Fruit fly (Drosophila melanogaster) whole organism, embryonic: ENCODE data around the gene Tfb5.

Experiments used
- ATbp ChIP-seq: fragments of 200-800 bp; sonication (Bioruptor generic); optimal IDR thresholded peaks from 2 replicates; lab custom pipeline; 2017; ENCODE audit warnings: missing biosample characterization, mild to moderate bottlenecking, missing genetic modification characterization, missing genetic modification reagents
- CG10209 ChIP-seq: fragments of 200-800 bp; sonication (Bioruptor generic); optimal IDR thresholded peaks from 3 replicates; lab custom pipeline; 2017; ENCODE audit warnings: missing biosample characterization, mild to moderate bottlenecking, missing genetic modification characterization, missing genetic modification reagents
- CG12299 ChIP-seq: fragments of 200-800 bp; sonication (Bioruptor generic); optimal IDR thresholded peaks from 2 replicates; lab custom pipeline; 2018; ENCODE audit warnings: missing biosample characterization, mild to moderate bottlenecking, missing genetic modification characterization
- CG12659 ChIP-seq: fragments of 200-800 bp; sonication (Bioruptor generic); optimal IDR thresholded peaks from 3 replicates; lab custom pipeline; 2017; ENCODE audit warnings: mild to moderate bottlenecking, missing biosample characterization, missing genetic modification reagents, missing genetic modification characterization
- CG14441 ChIP-seq: fragments of 200-800 bp; sonication (Bioruptor generic); IDR thresholded peaks from 2 replicates; pipeline ENCODE4 v1.3.6; 2022; ENCODE audit warnings: missing biosample characterization, missing genetic modification characterization
- CG15011 ChIP-seq: fragments of 200-800 bp; sonication (Bioruptor generic); optimal IDR thresholded peaks from 3 replicates; lab custom pipeline; 2018; ENCODE audit warnings: missing biosample characterization, mild to moderate bottlenecking, missing genetic modification characterization
- CG15269 ChIP-seq: fragments of 200-800 bp; sonication (Bioruptor generic); optimal IDR thresholded peaks from 2 replicates; lab custom pipeline; 2018; ENCODE audit warnings: missing biosample characterization, mild to moderate bottlenecking, missing genetic modification characterization, moderate library complexity
- CG15479 ChIP-seq: fragments of 200-800 bp; sonication (Bioruptor generic); optimal IDR thresholded peaks from 3 replicates; lab custom pipeline; 2019; ENCODE audit warnings: missing biosample characterization, mild to moderate bottlenecking, missing genetic modification characterization, moderate library complexity
- CG16813 ChIP-seq: fragments of 200-800 bp; sonication (Bioruptor generic); IDR thresholded peaks from 3 replicates; pipeline ENCODE4 v1.3.6; 2022; ENCODE audit warnings: missing biosample characterization, missing genetic modification characterization; ENCODE audit not compliant: partially characterized antibody
- CG18262 ChIP-seq: fragments of 200-800 bp; optimal IDR thresholded peaks from 3 replicates; lab custom pipeline; 2019; ENCODE audit warnings: missing biosample characterization, mild to moderate bottlenecking, missing genetic modification characterization, moderate library complexity
- CG18599 ChIP-seq: fragments of 200-800 bp; sonication (Bioruptor generic); optimal IDR thresholded peaks from 3 replicates; lab custom pipeline; 2017; ENCODE audit warnings: missing biosample characterization, missing genetic modification characterization, mild to moderate bottlenecking, moderate library complexity, missing genetic modification reagents
- CG2678 ChIP-seq: fragments of 200-800 bp; sonication (Bioruptor generic); optimal IDR thresholded peaks from 3 replicates; lab custom pipeline; 2019; ENCODE audit warnings: missing biosample characterization, mild to moderate bottlenecking, missing genetic modification characterization, moderate library complexity
- CG34376 ChIP-seq: fragments of 200-800 bp; sonication (Bioruptor generic); optimal IDR thresholded peaks from 2 replicates; lab custom pipeline; 2018; ENCODE audit warnings: missing biosample characterization, mild to moderate bottlenecking, missing genetic modification characterization
- CG34422 ChIP-seq: fragments of 200-800 bp; sonication (Bioruptor generic); IDR thresholded peaks from 3 replicates; pipeline ENCODE4 v1.3.6; 2022; ENCODE audit warnings: missing biosample characterization, missing genetic modification characterization
- CG3838 ChIP-seq: fragments of 200-800 bp; sonication (Bioruptor generic); optimal IDR thresholded peaks from 3 replicates; lab custom pipeline; 2016; ENCODE audit warnings: missing biosample characterization, missing genetic modification characterization
- CG3847 ChIP-seq: fragments of 200-800 bp; sonication (Bioruptor generic); IDR thresholded peaks from 2 replicates; pipeline ENCODE4 v1.3.6; 2022; ENCODE audit warnings: missing biosample characterization, missing genetic modification characterization
- CG43689 ChIP-seq: fragments of 200-800 bp; sonication (Bioruptor generic); IDR thresholded peaks from 2 replicates; pipeline ENCODE4 v1.3.6; 2022; ENCODE audit warnings: missing biosample characterization, missing genetic modification characterization
- CG5245 ChIP-seq: fragments of 200-800 bp; sonication (Bioruptor generic); optimal IDR thresholded peaks from 3 replicates; lab custom pipeline; 2016; ENCODE audit warnings: missing biosample characterization, missing genetic modification characterization
- CG6175 ChIP-seq: fragments of 200-800 bp; sonication (Bioruptor generic); IDR thresholded peaks from 3 replicates; pipeline ENCODE4 v1.3.6; 2022; ENCODE audit warnings: missing biosample characterization, missing genetic modification characterization
- CG6254 ChIP-seq: fragments of 200-800 bp; sonication (Bioruptor generic); optimal IDR thresholded peaks from 3 replicates; lab custom pipeline; 2017; ENCODE audit warnings: mild to moderate bottlenecking, missing biosample characterization, missing genetic modification reagents, missing genetic modification characterization
- CG6683 ChIP-seq: fragments of 200-800 bp; sonication (Bioruptor generic); optimal IDR thresholded peaks from 2 replicates; lab custom pipeline; 2017; ENCODE audit warnings: missing biosample characterization, mild to moderate bottlenecking, missing genetic modification characterization, missing genetic modification reagents
- CG7987 ChIP-seq: fragments of 200-800 bp; sonication (Bioruptor generic); optimal IDR thresholded peaks from 2 replicates; lab custom pipeline; 2018; ENCODE audit warnings: missing biosample characterization, mild to moderate bottlenecking, missing genetic modification characterization, moderate library complexity
- CG8359 ChIP-seq: fragments of 200-800 bp; sonication (Bioruptor generic); optimal IDR thresholded peaks from 2 replicates; lab custom pipeline; 2017; ENCODE audit warnings: missing biosample characterization, mild to moderate bottlenecking, missing genetic modification characterization, borderline replicate concordance
- CG9609 ChIP-seq: fragments of 200-800 bp; sonication (Bioruptor generic); optimal IDR thresholded peaks from 3 replicates; lab custom pipeline; 2016; ENCODE audit warnings: missing biosample characterization, missing genetic modification characterization
- CG9876 ChIP-seq: fragments of 200-800 bp; sonication (Bioruptor generic); optimal IDR thresholded peaks from 2 replicates; lab custom pipeline; 2016; ENCODE audit warnings: missing biosample characterization, missing genetic modification characterization
- CHES-1-like ChIP-seq: fragments of 200-800 bp; sonication (Bioruptor generic); optimal IDR thresholded peaks from 2 replicates; lab custom pipeline; 2016; ENCODE audit warnings: missing biosample characterization, missing genetic modification characterization
- Deaf1 ChIP-seq: fragments of 200-800 bp; optimal IDR thresholded peaks from 3 replicates; lab custom pipeline; 2019; ENCODE audit warnings: missing biosample characterization, mild to moderate bottlenecking, missing genetic modification characterization, moderate library complexity
- Elba2 ChIP-seq: fragments of 200-800 bp; sonication (Bioruptor generic); optimal IDR thresholded peaks from 3 replicates; lab custom pipeline; 2016; ENCODE audit warnings: missing biosample characterization, missing genetic modification characterization
- Rfx ChIP-seq: fragments of 200-800 bp; sonication (Bioruptor generic); IDR thresholded peaks from 2 replicates; pipeline ENCODE4 v1.3.6; 2022; ENCODE audit warnings: missing biosample characterization, missing genetic modification characterization
- Scr ChIP-seq: fragments of 200-800 bp; sonication (Bioruptor generic); IDR thresholded peaks from 2 replicates; pipeline ENCODE4 v1.3.6; 2022; ENCODE audit warnings: missing biosample characterization, missing genetic modification characterization; ENCODE audit not compliant: partially characterized antibody
- Side ChIP-seq: fragments of 200-800 bp; sonication (Bioruptor generic); optimal IDR thresholded peaks from 2 replicates; lab custom pipeline; 2016; ENCODE audit warnings: missing biosample characterization, missing genetic modification characterization
- Taf1 ChIP-seq: fragments of 200-800 bp; sonication (Bioruptor generic); IDR thresholded peaks from 2 replicates; pipeline ENCODE4 v1.3.6; 2022; ENCODE audit warnings: missing biosample characterization, missing genetic modification characterization
- aop ChIP-seq: fragments of 200-800 bp; sonication (Bioruptor generic); IDR thresholded peaks from 2 replicates; pipeline ENCODE4 v1.3.6; 2022; ENCODE audit warnings: missing biosample characterization, missing genetic modification characterization
- bbx ChIP-seq: fragments of 200-800 bp; sonication (Bioruptor generic); IDR thresholded peaks from 2 replicates; pipeline ENCODE4 v1.3.6; 2022; ENCODE audit warnings: missing biosample characterization, missing genetic modification characterization; ENCODE audit not compliant: partially characterized antibody
- dan ChIP-seq: fragments of 200-800 bp; sonication (Bioruptor generic); IDR thresholded peaks from 2 replicates; pipeline ENCODE4 v1.3.6; 2022; ENCODE audit warnings: missing biosample characterization, missing genetic modification characterization
- dati ChIP-seq: fragments of 200-800 bp; sonication (Bioruptor generic); IDR thresholded peaks from 2 replicates; pipeline ENCODE4 v1.3.6; 2022; ENCODE audit warnings: missing biosample characterization, missing genetic modification characterization
- dmrt11E ChIP-seq: fragments of 200-800 bp; sonication (Bioruptor generic); optimal IDR thresholded peaks from 3 replicates; lab custom pipeline; 2018; ENCODE audit warnings: missing biosample characterization, mild to moderate bottlenecking, missing genetic modification characterization, moderate library complexity
- emc ChIP-seq: fragments of 200-800 bp; sonication (Bioruptor generic); optimal IDR thresholded peaks from 2 replicates; lab custom pipeline; 2016; ENCODE audit warnings: missing biosample characterization, missing genetic modification characterization
- en ChIP-seq: fragments of 200-800 bp; sonication (Bioruptor generic); optimal IDR thresholded peaks from 2 replicates; lab custom pipeline; 2016; ENCODE audit warnings: missing biosample characterization, missing genetic modification characterization
- fd102C ChIP-seq: fragments of 200-800 bp; sonication (Bioruptor generic); optimal IDR thresholded peaks from 2 replicates; lab custom pipeline; 2018; ENCODE audit warnings: missing biosample characterization, mild to moderate bottlenecking, missing genetic modification characterization, moderate library complexity
- fru ChIP-seq: fragments of >200 bp; optimal IDR thresholded peaks from 2 replicates; lab custom pipeline; 2017
- gcm ChIP-seq: fragments of 200-800 bp; sonication (Bioruptor generic); optimal IDR thresholded peaks from 2 replicates; lab custom pipeline; 2019; ENCODE audit warnings: missing biosample characterization, mild to moderate bottlenecking, missing genetic modification characterization, moderate library complexity
- ind ChIP-seq: fragments of 200-800 bp; sonication (Bioruptor generic); optimal IDR thresholded peaks from 3 replicates; lab custom pipeline; 2016; ENCODE audit warnings: missing biosample characterization, missing genetic modification characterization
- klu ChIP-seq: fragments of 200-800 bp; sonication (Bioruptor generic); IDR thresholded peaks from 2 replicates; pipeline ENCODE4 v1.3.6; 2022; ENCODE audit warnings: missing biosample characterization, missing genetic modification characterization
- lab ChIP-seq: fragments of 200-800 bp; sonication (Bioruptor generic); optimal IDR thresholded peaks from 3 replicates; lab custom pipeline; 2017; ENCODE audit warnings: missing biosample characterization, missing genetic modification characterization, mild to moderate bottlenecking, moderate library complexity, missing genetic modification reagents
- mam ChIP-seq: fragments of 200-800 bp; sonication (Bioruptor generic); optimal IDR thresholded peaks from 3 replicates; lab custom pipeline; 2016; ENCODE audit warnings: missing biosample characterization, missing genetic modification characterization
- p53 ChIP-seq: fragments of 200-800 bp; sonication (Bioruptor generic); optimal IDR thresholded peaks from 2 replicates; lab custom pipeline; 2016; ENCODE audit warnings: missing biosample characterization, missing genetic modification characterization
- phol ChIP-seq: fragments of 200-800 bp; sonication (Bioruptor generic); optimal IDR thresholded peaks from 3 replicates; lab custom pipeline; 2018; ENCODE audit warnings: missing biosample characterization, mild to moderate bottlenecking, missing genetic modification characterization, moderate library complexity
- so ChIP-seq: fragments of 200-800 bp; sonication (Bioruptor generic); IDR thresholded peaks from 3 replicates; pipeline ENCODE4 v1.3.6; 2022; ENCODE audit warnings: missing biosample characterization, missing genetic modification characterization
- sr ChIP-seq: fragments of 200-800 bp; sonication (Bioruptor generic); IDR thresholded peaks from 3 replicates; pipeline ENCODE4 v1.3.6; 2022; ENCODE audit warnings: missing biosample characterization, missing genetic modification characterization
- tap ChIP-seq: fragments of 200-800 bp; optimal IDR thresholded peaks from 3 replicates; lab custom pipeline; 2019; ENCODE audit warnings: missing biosample characterization, mild to moderate bottlenecking, missing genetic modification characterization, moderate library complexity
- z ChIP-seq: fragments of 200-800 bp; sonication (Bioruptor generic); IDR thresholded peaks from 3 replicates; pipeline ENCODE4 v1.3.6; 2022; ENCODE audit warnings: missing biosample characterization, missing genetic modification characterization

The Tfb5 gene

DNA sequence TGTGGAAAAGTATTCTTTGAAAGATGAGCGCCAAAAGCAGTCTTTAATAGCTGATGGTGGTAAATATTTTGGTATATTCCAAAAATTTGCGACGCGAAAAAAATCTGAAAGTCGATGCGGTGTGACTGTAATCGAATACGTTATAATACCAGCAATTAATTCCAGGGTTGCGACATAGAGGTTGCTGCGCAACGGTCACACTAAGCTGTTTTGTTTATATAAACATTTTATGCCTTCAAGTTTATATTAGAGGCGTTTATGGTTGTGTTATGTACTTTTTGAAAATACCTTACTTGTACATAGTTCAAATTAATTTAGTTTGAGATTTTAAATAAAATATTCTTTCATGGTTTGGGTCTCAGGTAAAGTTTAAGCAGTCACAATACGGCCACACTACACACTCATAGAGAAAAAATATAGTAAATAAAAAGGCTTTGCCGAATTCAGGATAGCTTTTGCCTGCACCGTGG is 39.3 kb downstream of the Tfb5 start, which contains the start of gene CG14043 (continued):
- TF ChIP-seq ATbp (GFP tag; lab: Kevin White, UChicago), result no peak
- no peak for TF ChIP-seq CG5245
- TF ChIP-seq CG16813, result no peak
- TF ChIP-seq lab, result no peak
- TF ChIP-seq CG2678 (tag; lab: Kevin White, UChicago), result no peak
- TF ChIP-seq CG15269 (tag; lab: Kevin White, UChicago), result no peak
- peak; percentile 72 for TF ChIP-seq phol (tag; lab: Kevin White, UChicago)
- no peak for TF ChIP-seq CG18599 (GFP tag; lab: Kevin White, UChicago)
- TF ChIP-seq p53 (GFP tag; lab: Kevin White, UChicago), result no peak
- no peak for TF ChIP-seq Deaf1
- TF ChIP-seq CG12299 (tag; lab: Kevin White, UChicago), result no peak
- no peak for TF ChIP-seq emc (GFP tag; lab: Kevin White, UChicago)
- TF ChIP-seq z, result no peak
- TF ChIP-seq Elba2, result no peak
- TF ChIP-seq klu (GFP tag; lab: Robert Waterston, UW), result no peak
- TF ChIP-seq CG6683, result no peak
- peak; percentile 63 for TF ChIP-seq CHES-1-like (GFP tag; lab: Kevin White, UChicago)
- no peak for TF ChIP-seq CG6254 (GFP tag; lab: Kevin White, UChicago)
- TF ChIP-seq aop, result no peak
- TF ChIP-seq CG15011 (GFP tag; lab: Kevin White, UChicago), result no peak
- no peak for TF ChIP-seq CG3838 (GFP tag; lab: Kevin White, UChicago)
- no peak for TF ChIP-seq Taf1 (GFP tag; lab: Robert Waterston, UW)
- peak; percentile 91 for TF ChIP-seq CG12659
- TF ChIP-seq fru (lab: Kevin White, UChicago), result no peak
- TF ChIP-seq tap (tag; lab: Kevin White, UChicago), result no peak
- no peak for TF ChIP-seq CG9876 (GFP tag; lab: Kevin White, UChicago)
- no peak for TF ChIP-seq bbx (GFP tag; lab: Robert Waterston, UW)
- no peak for TF ChIP-seq CG10209 (GFP tag; lab: Kevin White, UChicago)
- no peak for TF ChIP-seq Rfx
- TF ChIP-seq CG14441 (GFP tag; lab: Robert Waterston, UW), result no peak
- TF ChIP-seq dan, result no peak
- no peak for TF ChIP-seq CG6175
- TF ChIP-seq CG7987 (GFP tag; lab: Kevin White, UChicago), result no peak
- peak; percentile 36 for TF ChIP-seq mam
- TF ChIP-seq en, result no peak
- no peak for TF ChIP-seq fd102C (GFP tag; lab: Kevin White, UChicago)
- peak; percentile 37; the same call in 1 of the 2 replicates for TF ChIP-seq CG3847 (GFP tag; lab: Robert Waterston, UW)
- TF ChIP-seq Side (GFP tag; lab: Kevin White, UChicago), result no peak
- no peak for TF ChIP-seq CG43689 (GFP tag; lab: Robert Waterston, UW)
- no peak for TF ChIP-seq CG9609 (GFP tag; lab: Kevin White, UChicago)
- peak; percentile 2 for TF ChIP-seq CG15479 (GFP tag; lab: Kevin White, UChicago)
- TF ChIP-seq sr, result no peak
- TF ChIP-seq CG34422 (GFP tag; lab: Robert Waterston, UW), result no peak
- no peak for TF ChIP-seq CG34376
- no peak for TF ChIP-seq dati
- TF ChIP-seq gcm (GFP tag; lab: Kevin White, UChicago), result no peak
- TF ChIP-seq Scr, result 0 out of 2 replicates have a peak, but pooled peaks have one; percentile 28
- peak; percentile 31 for TF ChIP-seq CG18262 (tag; lab: Kevin White, UChicago)
- no peak for TF ChIP-seq ind
- TF ChIP-seq CG8359 (GFP tag; lab: Kevin White, UChicago), result no peak
- no peak for TF ChIP-seq dmrt11E (tag; lab: Kevin White, UChicago)
- TF ChIP-seq so, result no peak
